Fruit fly (Drosophila melanogaster): Measurements from ENCODE around the gene sqz.

sqz gene

DNA sequence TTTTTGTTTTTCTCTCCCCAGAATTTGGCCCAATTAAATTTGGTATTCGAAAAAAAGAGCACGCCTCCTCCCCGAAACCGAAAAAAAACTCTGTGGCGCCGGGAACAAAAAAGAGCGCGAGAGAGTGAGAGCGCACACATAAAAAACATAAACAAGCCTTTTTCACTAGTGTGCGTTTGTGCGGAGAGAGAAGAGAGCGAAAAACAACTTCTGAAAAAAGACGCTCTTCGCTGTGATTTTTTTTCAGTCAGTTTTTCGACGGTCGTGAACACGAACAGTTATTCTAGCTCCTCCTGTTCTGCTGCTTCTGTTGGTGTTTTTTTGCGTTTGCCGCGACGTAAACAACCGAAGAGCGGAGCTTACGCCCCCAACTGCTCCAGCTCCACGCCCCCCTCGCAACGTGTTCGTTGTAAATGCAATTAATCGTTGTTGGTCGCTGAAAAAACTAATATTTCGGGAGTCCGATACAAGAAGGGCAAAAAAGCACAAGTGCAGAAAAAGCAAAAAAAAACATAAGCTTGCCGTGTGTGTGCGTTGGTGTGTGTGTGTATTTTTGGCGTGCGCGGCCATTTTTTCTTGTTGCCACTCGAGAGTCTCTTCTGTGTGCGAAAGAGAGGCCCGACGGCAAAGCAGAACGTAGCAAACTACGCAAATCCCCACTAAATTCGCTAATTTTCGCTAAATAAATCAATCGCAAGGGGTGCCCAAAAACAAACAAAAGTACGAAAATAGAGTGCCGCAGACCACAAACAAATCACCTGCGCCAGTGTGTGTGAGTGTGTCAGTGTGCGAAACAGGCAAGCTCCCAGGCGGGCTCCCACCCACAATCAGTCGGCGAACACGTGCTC is at the start of gene sqz:
TSS of gene sqz (plus strand) at position 240 of the 848 bp plus-strand sequence.
- TF ChIP-seq HmgZ (tag; optimal IDR thresholded peaks at IDR 0.05) (peak; percentile 2), gt (GFP tag; IDR thresholded peaks at IDR 0.05) (no peak), CG31365 (tag; optimal IDR thresholded peaks at IDR 0.05) (no peak), CG32772 (GFP tag; IDR thresholded peaks at IDR 0.05) (peak; percentile 64), CG17359 (tag; optimal IDR thresholded peaks at IDR 0.05) (no peak), Drgx (GFP tag; IDR thresholded peaks at IDR 0.05) (peak; percentile 79), YL-1 (GFP tag; optimal IDR thresholded peaks at IDR 0.05) (peak; percentile 33), CG9727 (GFP tag; optimal IDR thresholded peaks at IDR 0.05) (no peak), sisA (GFP tag; IDR thresholded peaks at IDR 0.05) (no peak), Bdp1 (GFP tag; optimal IDR thresholded peaks at IDR 0.05) (no peak), D19B (GFP tag; optimal IDR thresholded peaks at IDR 0.05) (no peak), danr (GFP tag; IDR thresholded peaks at IDR 0.05) (no peak), z (GFP tag; IDR thresholded peaks at IDR 0.05) (peak; percentile 60; the same call in 1 of the 3 replicates), CG17802 (tag; optimal IDR thresholded peaks at IDR 0.05) (no peak), CG3838 (GFP tag; optimal IDR thresholded peaks at IDR 0.05) (peak; percentile 49), prd (optimal IDR thresholded peaks at IDR 0.05) (no peak), prd (GFP tag; IDR thresholded peaks at IDR 0.05) (no peak), eve (GFP tag; optimal IDR thresholded peaks at IDR 0.05) (no peak), tup (GFP tag; optimal IDR thresholded peaks at IDR 0.05) (no peak), bbx (GFP tag; IDR thresholded peaks at IDR 0.05; ENCODE audit: partially characterized antibody) (peak; percentile 69), CG18599 (GFP tag; optimal IDR thresholded peaks at IDR 0.05) (peak; percentile 25), Camta (GFP tag; optimal IDR thresholded peaks at IDR 0.05) (no peak), CG4707 (GFP tag; optimal IDR thresholded peaks at IDR 0.05) (peak; percentile 15), kni (GFP tag; optimal IDR thresholded peaks at IDR 0.05) (peak; percentile 73), CG5180 (GFP tag; optimal IDR thresholded peaks at IDR 0.05) (peak; percentile 81), CG10654 (GFP tag; optimal IDR thresholded peaks at IDR 0.05) (no peak), CG1529 (GFP tag; optimal IDR thresholded peaks at IDR 0.05) (no peak), odd (GFP tag; optimal IDR thresholded peaks at IDR 0.05) (peak; percentile 26), CG8359 (GFP tag; optimal IDR thresholded peaks at IDR 0.05; ENCODE audit: borderline replicate concordance) (no peak), CG7987 (GFP tag; optimal IDR thresholded peaks at IDR 0.05) (peak; percentile 41), abd-A (tag; optimal IDR thresholded peaks at IDR 0.05) (peak; percentile 68), pb (GFP tag; optimal IDR thresholded peaks at IDR 0.05) (no peak), Tbp (GFP tag; optimal IDR thresholded peaks at IDR 0.05) (no peak), Chrac-16 (GFP tag; optimal IDR thresholded peaks at IDR 0.05) (no peak), sqz (GFP tag; optimal IDR thresholded peaks at IDR 0.05) (peak; percentile 100), BEAF-32 (GFP tag; optimal IDR thresholded peaks at IDR 0.05) (peak; percentile 23), CG17385 (GFP tag; optimal IDR thresholded peaks at IDR 0.05) (peak; percentile 49), CG12071 (GFP tag; optimal IDR thresholded peaks at IDR 0.05) (peak; percentile 36), PHDP (tag; optimal IDR thresholded peaks at IDR 0.05) (peak; percentile 18), E2f2 (GFP tag; IDR thresholded peaks at IDR 0.05) (peak; percentile 36; the same call in 1 of the 2 replicates), corto (GFP tag; optimal IDR thresholded peaks at IDR 0.05) (peak; percentile 79), Asciz (GFP tag; optimal IDR thresholded peaks at IDR 0.05) (peak; percentile 33), unc-4 (GFP tag; IDR thresholded peaks at IDR 0.05; ENCODE audit: partially characterized antibody) (peak; percentile 50; the same call in 1 of the 2 replicates), grau (tag; optimal IDR thresholded peaks at IDR 0.05) (peak; percentile 13), cg (GFP tag; optimal IDR thresholded peaks at IDR 0.05) (peak; percentile 94), Doc2 (GFP tag; IDR thresholded peaks at IDR 0.05) (no peak), Trl (optimal IDR thresholded peaks at IDR 0.05) (peak; percentile 98), Trl (GFP tag; optimal IDR thresholded peaks at IDR 0.05) (peak; percentile 79), CG1832 (GFP tag; optimal IDR thresholded peaks at IDR 0.05) (peak; percentile 27)

Measured in whole organism, embryonic.